Worm (Caenorhabditis elegans) whole organism, L4 larva: ENCODE measurements around the gene F25G6.9.

ENCODE experiments used
- egl-27 ChIP-seq: sonication (generic microtip); optimal IDR thresholded peaks from 3 replicates; lab custom pipeline; 2017; ENCODE audit warnings: missing biosample characterization, missing genetic modification reagents, missing genetic modification characterization
- fkh-10 ChIP-seq: fragments of 150-350 bp; optimal IDR thresholded peaks from 2 replicates; lab custom pipeline; 2014; ENCODE audit warnings: missing biosample characterization, missing genetic modification reagents, missing genetic modification characterization
- unc-39 ChIP-seq: sonication (generic microtip); optimal IDR thresholded peaks from 2 replicates; lab custom pipeline; 2017; ENCODE audit warnings: missing biosample characterization, missing genetic modification characterization

- TF ChIP-seq fkh-10 (GFP tag; lab: Kevin White, UChicago) = no peak
- no peak for TF ChIP-seq egl-27 (tag; lab: Kevin White, UChicago)
- TF ChIP-seq unc-39 = no peak
Observed at ce11 chrV:8516426-8516825, 53.4 kb downstream of the F25G6.9 start.
